Worm (Caenorhabditis elegans) whole organism, late embryonic: ENCODE measurements around the gene Y66C5A.1.
A peak's percentile ranks its signal among the peaks of the same experiment; 100 is the strongest.

Source experiments
- C08G9.2 ChIP-seq: sonication (generic microtip); optimal IDR thresholded peaks from 2 replicates; lab custom pipeline; 2016; ENCODE audit warnings: mild to moderate bottlenecking, missing genetic modification characterization, moderate library complexity, missing compliant biosample characterization
- C38D4.7 ChIP-seq: fragments of 200-800 bp; sonication (Bioruptor generic); optimal IDR thresholded peaks from 2 replicates; lab custom pipeline; 2018; ENCODE audit warnings: mild to moderate bottlenecking, missing genetic modification characterization, moderate library complexity, missing compliant biosample characterization
- F13H6.1 ChIP-seq: sonication (generic microtip); optimal IDR thresholded peaks from 2 replicates; lab custom pipeline; 2016; ENCODE audit warnings: missing genetic modification characterization, missing compliant biosample characterization
- K02D7.2 ChIP-seq: sonication (generic microtip); optimal IDR thresholded peaks from 2 replicates; lab custom pipeline; 2017; ENCODE audit warnings: mild to moderate bottlenecking, missing genetic modification characterization, missing compliant biosample characterization
- T23F11.4 ChIP-seq: fragments of 200-800 bp; sonication (Bioruptor generic); optimal IDR thresholded peaks from 2 replicates; lab custom pipeline; 2018; ENCODE audit warnings: mild to moderate bottlenecking, missing genetic modification characterization, missing compliant biosample characterization
- ahr-1 ChIP-seq: sonication (generic microtip); optimal IDR thresholded peaks from 2 replicates; lab custom pipeline; 2016; ENCODE audit warnings: missing genetic modification characterization, missing compliant biosample characterization
- ama-1 ChIP-seq: fragments of 150-350 bp; optimal IDR thresholded peaks from 2 replicates; lab custom pipeline; 2014
- ceh-19 ChIP-seq: fragments of 200-800 bp; sonication (Bioruptor generic); optimal IDR thresholded peaks from 2 replicates; lab custom pipeline; 2018; ENCODE audit warnings: mild to moderate bottlenecking, missing genetic modification characterization, missing compliant biosample characterization
- ceh-2 ChIP-seq: sonication (generic microtip); optimal IDR thresholded peaks from 2 replicates; lab custom pipeline; 2016; ENCODE audit warnings: missing genotype, missing genetic modification characterization, missing compliant biosample characterization
- ceh-22 ChIP-seq: sonication (generic microtip); optimal IDR thresholded peaks from 2 replicates; lab custom pipeline; 2017; ENCODE audit warnings: missing biosample characterization, missing genetic modification characterization
- ceh-30 ChIP-seq: fragments of 150-350 bp; optimal IDR thresholded peaks from 2 replicates; lab custom pipeline; 2014; ENCODE audit warnings: missing biosample characterization, missing genetic modification characterization
- ceh-31 ChIP-seq: sonication (generic microtip); optimal IDR thresholded peaks from 2 replicates; lab custom pipeline; 2016; ENCODE audit warnings: missing genetic modification characterization, missing compliant biosample characterization
- ceh-48 ChIP-seq: sonication (generic microtip); optimal IDR thresholded peaks from 2 replicates; lab custom pipeline; 2016; ENCODE audit warnings: missing genetic modification characterization, inconsistent platforms, missing compliant biosample characterization
- ceh-9 ChIP-seq: sonication (generic microtip); optimal IDR thresholded peaks from 2 replicates; lab custom pipeline; 2016; ENCODE audit warnings: mild to moderate bottlenecking, missing genetic modification characterization, inconsistent platforms, missing compliant biosample characterization
- che-1 ChIP-seq: sonication (generic microtip); optimal IDR thresholded peaks from 2 replicates; lab custom pipeline; 2016; ENCODE audit warnings: mild to moderate bottlenecking, missing genetic modification characterization, missing compliant biosample characterization
- dmd-4 ChIP-seq: sonication (generic microtip); optimal IDR thresholded peaks from 2 replicates; lab custom pipeline; 2016; ENCODE audit warnings: borderline replicate concordance, missing genetic modification characterization, missing compliant biosample characterization
- dve-1 ChIP-seq: sonication (generic microtip); optimal IDR thresholded peaks from 2 replicates; lab custom pipeline; 2017; ENCODE audit warnings: antibody characterized with exemption, mild to moderate bottlenecking, missing genetic modification characterization, missing compliant biosample characterization
- elt-2 ChIP-seq: sonication (generic microtip); optimal IDR thresholded peaks from 2 replicates; lab custom pipeline; 2016; ENCODE audit warnings: missing genetic modification reagents, missing genetic modification characterization, missing compliant biosample characterization
- elt-4 ChIP-seq: sonication (generic microtip); optimal IDR thresholded peaks from 2 replicates; lab custom pipeline; 2016; ENCODE audit warnings: missing genetic modification characterization, missing compliant biosample characterization
- ets-4 ChIP-seq: sonication (generic microtip); optimal IDR thresholded peaks from 2 replicates; lab custom pipeline; 2016; ENCODE audit warnings: missing genetic modification characterization, missing compliant biosample characterization
- eyg-1 ChIP-seq: sonication (generic microtip); optimal IDR thresholded peaks from 2 replicates; lab custom pipeline; 2016; ENCODE audit warnings: missing genotype, missing genetic modification characterization, missing compliant biosample characterization
- fax-1 ChIP-seq: sonication (generic microtip); optimal IDR thresholded peaks from 2 replicates; lab custom pipeline; 2016; ENCODE audit warnings: missing genotype, missing genetic modification characterization, missing compliant biosample characterization
- fkh-10 ChIP-seq: fragments of 150-350 bp; optimal IDR thresholded peaks from 2 replicates; lab custom pipeline; 2014; ENCODE audit warnings: missing biosample characterization, missing genetic modification reagents, missing genetic modification characterization
- fkh-6 ChIP-seq: sonication (generic microtip); optimal IDR thresholded peaks from 2 replicates; lab custom pipeline; 2016; ENCODE audit warnings: missing genetic modification characterization, missing compliant biosample characterization
- hlh-13 ChIP-seq: fragments of 200-800 bp; sonication (Bioruptor generic); optimal IDR thresholded peaks from 2 replicates; lab custom pipeline; 2018; ENCODE audit warnings: mild to moderate bottlenecking, missing genetic modification characterization, missing compliant biosample characterization
- hlh-30 ChIP-seq: sonication (generic microtip); optimal IDR thresholded peaks from 2 replicates; lab custom pipeline; 2017; ENCODE audit warnings: antibody characterized with exemption, missing genetic modification characterization, missing compliant biosample characterization; ENCODE audit not compliant: insufficient read depth
- hlh-8 ChIP-seq: sonication (generic microtip); optimal IDR thresholded peaks from 2 replicates; lab custom pipeline; 2016; ENCODE audit warnings: missing genotype, missing genetic modification characterization, missing compliant biosample characterization
- lim-6 ChIP-seq: sonication (generic microtip); optimal IDR thresholded peaks from 2 replicates; lab custom pipeline; 2016; ENCODE audit warnings: missing genetic modification characterization, missing compliant biosample characterization
- lin-11 ChIP-seq: fragments of 200-800 bp; sonication (Bioruptor generic); optimal IDR thresholded peaks from 2 replicates; lab custom pipeline; 2018; ENCODE audit warnings: mild to moderate bottlenecking, missing genetic modification characterization, missing compliant biosample characterization
- nfya-1 ChIP-seq: sonication (generic microtip); optimal IDR thresholded peaks from 2 replicates; lab custom pipeline; 2017; ENCODE audit warnings: missing genetic modification characterization, mild to moderate bottlenecking, missing compliant biosample characterization, antibody characterized with exemption, moderate library complexity
- nhr-11 ChIP-seq: fragments of 150-350 bp; optimal IDR thresholded peaks from 2 replicates; lab custom pipeline; 2014; ENCODE audit warnings: missing biosample characterization, missing genetic modification characterization
- nhr-232 ChIP-seq: sonication (generic microtip); optimal IDR thresholded peaks from 2 replicates; lab custom pipeline; 2016; ENCODE audit warnings: missing genetic modification characterization, missing compliant biosample characterization
- odd-2 ChIP-seq: sonication (generic microtip); optimal IDR thresholded peaks from 2 replicates; lab custom pipeline; 2017; ENCODE audit warnings: antibody characterized with exemption, mild to moderate bottlenecking, missing genetic modification characterization, missing compliant biosample characterization
- pag-3 ChIP-seq: sonication (generic microtip); optimal IDR thresholded peaks from 2 replicates; lab custom pipeline; 2016; ENCODE audit warnings: missing compliant biosample characterization, missing genetic modification characterization, borderline replicate concordance
- pat-9 ChIP-seq: fragments of 200-800 bp; sonication (Bioruptor generic); optimal IDR thresholded peaks from 2 replicates; lab custom pipeline; 2018; ENCODE audit warnings: mild to moderate bottlenecking, missing genetic modification characterization, moderate library complexity, missing compliant biosample characterization
- pax-1 ChIP-seq: fragments of 150-350 bp; optimal IDR thresholded peaks from 2 replicates; lab custom pipeline; 2014; ENCODE audit warnings: missing biosample characterization, missing genetic modification characterization
- pha-2 ChIP-seq: sonication (generic microtip); optimal IDR thresholded peaks from 2 replicates; lab custom pipeline; 2017; ENCODE audit warnings: mild to moderate bottlenecking, missing genetic modification characterization, missing compliant biosample characterization
- pqm-1 ChIP-seq: sonication (generic microtip); optimal IDR thresholded peaks from 2 replicates; lab custom pipeline; 2016; ENCODE audit warnings: missing genetic modification characterization, missing compliant biosample characterization
- pros-1 ChIP-seq: fragments of 150-350 bp; optimal IDR thresholded peaks from 2 replicates; lab custom pipeline; 2014; ENCODE audit warnings: missing biosample characterization, missing genetic modification reagents, missing genetic modification characterization
- ref-2 ChIP-seq: sonication (generic microtip); optimal IDR thresholded peaks from 2 replicates; lab custom pipeline; 2016; ENCODE audit warnings: missing genetic modification characterization, missing compliant biosample characterization
- rnt-1 ChIP-seq: sonication (generic microtip); optimal IDR thresholded peaks from 2 replicates; lab custom pipeline; 2016; ENCODE audit warnings: missing genetic modification characterization, missing compliant biosample characterization
- sdc-2 ChIP-seq: sonication (generic microtip); optimal IDR thresholded peaks from 2 replicates; lab custom pipeline; 2016; ENCODE audit warnings: missing genotype, missing genetic modification characterization, missing compliant biosample characterization
- sox-2 ChIP-seq: fragments of 200-800 bp; sonication (Bioruptor generic); IDR thresholded peaks from 2 replicates; pipeline ENCODE4 v1.3.6; 2022; ENCODE audit warnings: missing genetic modification reagents, missing genetic modification characterization, missing compliant biosample characterization
- tbx-2 ChIP-seq: sonication (generic microtip); optimal IDR thresholded peaks from 2 replicates; lab custom pipeline; 2016; ENCODE audit warnings: missing genetic modification characterization, missing compliant biosample characterization
- tbx-7 ChIP-seq: sonication (generic microtip); optimal IDR thresholded peaks from 2 replicates; lab custom pipeline; 2016; ENCODE audit warnings: missing genotype, missing genetic modification characterization, missing compliant biosample characterization
- unc-42 ChIP-seq: sonication (generic microtip); optimal IDR thresholded peaks from 2 replicates; lab custom pipeline; 2016; ENCODE audit warnings: missing genotype, missing genetic modification characterization, missing compliant biosample characterization
- zip-5 ChIP-seq: sonication (generic microtip); optimal IDR thresholded peaks from 2 replicates; lab custom pipeline; 2016; ENCODE audit warnings: missing genetic modification characterization, missing compliant biosample characterization
- ztf-16 ChIP-seq: sonication (generic microtip); optimal IDR thresholded peaks from 2 replicates; lab custom pipeline; 2017; ENCODE audit warnings: missing genetic modification characterization, missing compliant biosample characterization

Y66C5A.1 gene

ce11 chrX:14491103-14491502, 35.8 kb upstream of the Y66C5A.1 start:
- TF ChIP-seq ceh-30: no peak
- TF ChIP-seq nfya-1 (tag; lab: Kevin White, UChicago): peak; percentile 16
- peak; percentile 68 for TF ChIP-seq ama-1 (lab: Kevin White, UChicago)
- no peak for TF ChIP-seq tbx-7
- no peak for TF ChIP-seq nhr-232 (tag; lab: Kevin White, UChicago)
- TF ChIP-seq pat-9 (tag; lab: Kevin White, UChicago): no peak
- TF ChIP-seq ref-2 (tag; lab: Kevin White, UChicago): peak; percentile 38
- no peak for TF ChIP-seq lin-11
- no peak for TF ChIP-seq che-1 (tag; lab: Kevin White, UChicago)
- no peak for TF ChIP-seq lim-6 (tag; lab: Kevin White, UChicago)
- peak; percentile 13 for TF ChIP-seq elt-2
- peak; percentile 59 for TF ChIP-seq sdc-2 (tag; lab: Kevin White, UChicago)
- no peak for TF ChIP-seq hlh-8 (tag; lab: Kevin White, UChicago)
- no peak for TF ChIP-seq nhr-11 (tag; lab: Kevin White, UChicago)
- TF ChIP-seq unc-42 (tag; lab: Kevin White, UChicago): peak; percentile 3
- peak; percentile 14 for TF ChIP-seq dmd-4
- TF ChIP-seq sox-2 (GFP tag; lab: Robert Waterston, UW): peak; percentile 55; the same call in 1 of the 2 replicates
- TF ChIP-seq, all 69 proteins: peak for 8

ce11 chrX:14490486-14490885, 35.2 kb upstream of the Y66C5A.1 start:
- TF ChIP-seq nhr-11 (tag; lab: Kevin White, UChicago) (no peak), ceh-31 (tag; lab: Kevin White, UChicago) (no peak), T23F11.4 (GFP tag; lab: Kevin White, UChicago) (no peak), pros-1 (tag; lab: Kevin White, UChicago) (no peak), pqm-1 (no peak), rnt-1 (no peak), eyg-1 (tag; lab: Kevin White, UChicago) (no peak), elt-4 (tag; lab: Kevin White, UChicago) (peak; percentile 49)
- TF ChIP-seq, all 69 proteins: peak for 1

ce11 chrX:14489945-14490344, 34.6 kb upstream of the Y66C5A.1 start, which contains the start of gene his-24:
TSS of gene his-24 (plus strand) at chrX:14490094.
- TF ChIP-seq ref-2 (tag; lab: Kevin White, UChicago): peak; percentile 73
- no peak for TF ChIP-seq ets-4 (tag; lab: Kevin White, UChicago)
- peak; percentile 67 for TF ChIP-seq ama-1 (lab: Kevin White, UChicago)
- TF ChIP-seq C08G9.2 (tag; lab: Kevin White, UChicago): no peak
- TF ChIP-seq zip-5 (tag; lab: Kevin White, UChicago): no peak
- peak; percentile 54 for TF ChIP-seq dve-1
- TF ChIP-seq pha-2 (tag; lab: Kevin White, UChicago): no peak
- TF ChIP-seq ztf-16 (tag; lab: Kevin White, UChicago): no peak
- TF ChIP-seq sdc-2 (tag; lab: Kevin White, UChicago): peak; percentile 40
- no peak for TF ChIP-seq odd-2 (tag; lab: Kevin White, UChicago)
- peak; percentile 13 for TF ChIP-seq ceh-19 (GFP tag; lab: Kevin White, UChicago)
- TF ChIP-seq T23F11.4 (GFP tag; lab: Kevin White, UChicago): no peak
- no peak for TF ChIP-seq C38D4.7 (GFP tag; lab: Kevin White, UChicago)
- TF ChIP-seq lim-6 (tag; lab: Kevin White, UChicago): no peak
- TF ChIP-seq fax-1 (tag; lab: Kevin White, UChicago): no peak
- TF ChIP-seq tbx-2: peak; percentile 43
- TF ChIP-seq eyg-1 (tag; lab: Kevin White, UChicago): no peak
- peak; percentile 6 for TF ChIP-seq pros-1 (tag; lab: Kevin White, UChicago)
- TF ChIP-seq F13H6.1 (tag; lab: Kevin White, UChicago): no peak
- no peak for TF ChIP-seq ceh-2
- TF ChIP-seq ceh-9 (tag; lab: Kevin White, UChicago): no peak
- no peak for TF ChIP-seq ceh-48 (tag; lab: Kevin White, UChicago)
- TF ChIP-seq fkh-10 (GFP tag; lab: Kevin White, UChicago): no peak
- TF ChIP-seq pqm-1: no peak
- TF ChIP-seq fkh-6 (tag; lab: Kevin White, UChicago): no peak
- no peak for TF ChIP-seq ceh-22 (tag; lab: Kevin White, UChicago)
- TF ChIP-seq hlh-13 (GFP tag; lab: Kevin White, UChicago): no peak
- TF ChIP-seq nhr-11 (tag; lab: Kevin White, UChicago): no peak
- no peak for TF ChIP-seq pax-1 (tag; lab: Kevin White, UChicago)
- peak; percentile 20 for TF ChIP-seq unc-42 (tag; lab: Kevin White, UChicago)
- TF ChIP-seq pag-3: no peak
- no peak for TF ChIP-seq nhr-232 (tag; lab: Kevin White, UChicago)
- TF ChIP-seq che-1 (tag; lab: Kevin White, UChicago): no peak
- TF ChIP-seq K02D7.2 (tag; lab: Kevin White, UChicago): no peak
- no peak for TF ChIP-seq hlh-30 (tag; lab: Kevin White, UChicago)
- no peak for TF ChIP-seq pat-9 (tag; lab: Kevin White, UChicago)
- no peak for TF ChIP-seq sox-2 (GFP tag; lab: Robert Waterston, UW)
- TF ChIP-seq ahr-1: no peak
- no peak for TF ChIP-seq tbx-7
- TF ChIP-seq ceh-30: no peak
